Worm (Caenorhabditis elegans) whole organism, L4 larva: ENCODE measurements around the gene srx-119.
"Not testable (repeated sequence)": the region's sequence is repeated elsewhere in the genome, so short reads cannot be mapped to it uniquely, and the experiment has no call there.

Experiments
- F26F4.8 ChIP-seq: fragments of 200-800 bp; sonication (Bioruptor generic); conservative IDR thresholded peaks from 2 replicates; pipeline ENCODE4 v1.3.6; 2022; ENCODE audit warnings: missing genetic modification characterization, missing compliant biosample characterization
- R02D3.7 ChIP-seq: fragments of 150-350 bp; sonication (generic microtip); optimal IDR thresholded peaks from 3 replicates; lab custom pipeline; 2014; ENCODE audit warnings: missing biosample characterization, missing genetic modification characterization
- Y5F2A.4 ChIP-seq: fragments of 200-800 bp; sonication (Bioruptor generic); optimal IDR thresholded peaks from 2 replicates; lab custom pipeline; 2018; ENCODE audit warnings: mild to moderate bottlenecking, missing genetic modification characterization, missing compliant biosample characterization
- Y75B8A.6 ChIP-seq: fragments of 200-800 bp; sonication (Bioruptor generic); IDR thresholded peaks from 2 replicates; pipeline ENCODE4 v1.3.6; 2022; ENCODE audit warnings: missing genetic modification reagents, missing genetic modification characterization, missing compliant biosample characterization
- ama-1 ChIP-seq: fragments of 150-350 bp; optimal IDR thresholded peaks from 2 replicates; lab custom pipeline; 2014; ENCODE audit warnings: inconsistent platforms, mixed read lengths
- ces-1 ChIP-seq: fragments of 150-350 bp; sonication (generic microtip); optimal IDR thresholded peaks from 4 replicates; lab custom pipeline; 2014; ENCODE audit warnings: missing biosample characterization, missing genetic modification reagents, missing genetic modification characterization
- daf-12 ChIP-seq: fragments of 150-350 bp; optimal IDR thresholded peaks from 2 replicates; lab custom pipeline; 2014; ENCODE audit warnings: missing biosample characterization, missing genetic modification reagents, missing genetic modification characterization
- dmd-6 ChIP-seq: fragments of 200-800 bp; sonication (Bioruptor generic); IDR thresholded peaks from 2 replicates; pipeline ENCODE4 v1.3.6; 2022; ENCODE audit warnings: missing genetic modification reagents, missing genetic modification characterization, missing compliant biosample characterization
- dpl-1 ChIP-seq: fragments of 150-350 bp; optimal IDR thresholded peaks from 2 replicates; lab custom pipeline; 2014; ENCODE audit warnings: missing biosample characterization, missing genetic modification reagents, missing genetic modification characterization
- egl-27 ChIP-seq: sonication (generic microtip); optimal IDR thresholded peaks from 3 replicates; lab custom pipeline; 2017; ENCODE audit warnings: missing biosample characterization, missing genetic modification reagents, missing genetic modification characterization
- egl-43 ChIP-seq: fragments of 200-800 bp; sonication (Bioruptor generic); IDR thresholded peaks from 2 replicates; pipeline ENCODE4 v1.3.6; 2022; ENCODE audit warnings: missing genetic modification reagents, missing genetic modification characterization, missing compliant biosample characterization
- hlh-11 ChIP-seq: fragments of 200-800 bp; sonication (Bioruptor generic); optimal IDR thresholded peaks from 2 replicates; lab custom pipeline; 2018; ENCODE audit warnings: mild to moderate bottlenecking, missing genetic modification characterization, missing compliant biosample characterization
- lin-1 ChIP-seq: fragments of 200-800 bp; sonication (Bioruptor generic); IDR thresholded peaks from 2 replicates; pipeline ENCODE4 v1.3.6; 2022; ENCODE audit warnings: missing genetic modification reagents, missing genetic modification characterization, missing compliant biosample characterization
- lin-29 ChIP-seq: fragments of 200-800 bp; sonication (Bioruptor generic); IDR thresholded peaks from 2 replicates; pipeline ENCODE4 v1.3.6; 2022; ENCODE audit warnings: missing genetic modification reagents, missing genetic modification characterization, missing compliant biosample characterization
- mxl-3 ChIP-seq: fragments of 200-800 bp; sonication (Bioruptor generic); optimal IDR thresholded peaks from 2 replicates; lab custom pipeline; 2018; ENCODE audit warnings: mild to moderate bottlenecking, missing genetic modification characterization, missing compliant biosample characterization
- nhr-102 ChIP-seq: sonication (generic microtip); optimal IDR thresholded peaks from 2 replicates; lab custom pipeline; 2016; ENCODE audit warnings: mild to moderate bottlenecking, missing genetic modification characterization, moderate library complexity, missing compliant biosample characterization
- nhr-28 ChIP-seq: fragments of 150-350 bp; optimal IDR thresholded peaks from 2 replicates; lab custom pipeline; 2014; ENCODE audit warnings: missing biosample characterization, missing genetic modification characterization
- nhr-77 ChIP-seq: fragments of 150-350 bp; optimal IDR thresholded peaks from 2 replicates; lab custom pipeline; 2014; ENCODE audit warnings: missing biosample characterization, missing genetic modification characterization
- php-3 ChIP-seq: fragments of 200-800 bp; sonication (Bioruptor generic); IDR thresholded peaks from 2 replicates; pipeline ENCODE4 v1.3.6; 2022; ENCODE audit warnings: missing genetic modification reagents, missing genetic modification characterization, missing compliant biosample characterization
- saeg-2 ChIP-seq: fragments of 200-800 bp; sonication (Bioruptor generic); IDR thresholded peaks from 2 replicates; pipeline ENCODE4 v1.3.6; 2022; ENCODE audit warnings: missing genetic modification reagents, missing genetic modification characterization, missing compliant biosample characterization
- set-16 ChIP-seq: fragments of 200-800 bp; sonication (Bioruptor generic); IDR thresholded peaks from 2 replicates; pipeline ENCODE4 v1.3.6; 2022; ENCODE audit warnings: missing genetic modification reagents, missing genetic modification characterization, missing compliant biosample characterization
- snpc-4 ChIP-seq: fragments of 150-350 bp; optimal IDR thresholded peaks from 2 replicates; lab custom pipeline; 2014; ENCODE audit warnings: missing biosample characterization, missing genetic modification characterization
- unc-130 ChIP-seq: sonication (generic microtip); optimal IDR thresholded peaks from 2 replicates; lab custom pipeline; 2016; ENCODE audit warnings: missing genetic modification reagents, missing genetic modification characterization, missing compliant biosample characterization
- unc-62 ChIP-seq, 3 experiments: fragments of 150-350 bp in 1 of 3; sonication (generic microtip); optimal IDR thresholded peaks in 2 of 3; peaks in 1 of 3; 1 replicate in 1 of 3; 2 replicates in 2 of 3; lab custom pipeline; 2014 to 2017; ENCODE audit warnings: missing biosample characterization in 3 of 3, missing genetic modification characterization in 3 of 3, missing genetic modification reagents in 3 of 3, missing genotype in 1 of 3
- zfp-2 ChIP-seq: sonication (generic microtip); optimal IDR thresholded peaks from 2 replicates; lab custom pipeline; 2016; ENCODE audit warnings: mild to moderate bottlenecking, missing genetic modification characterization, missing compliant biosample characterization
- zfp-3 ChIP-seq: fragments of 200-800 bp; sonication (Bioruptor generic); conservative IDR thresholded peaks from 2 replicates; pipeline ENCODE4 v1.3.6; 2022; ENCODE audit warnings: missing genetic modification reagents, missing genetic modification characterization, missing compliant biosample characterization
- zip-11 ChIP-seq: fragments of 200-800 bp; sonication (Bioruptor generic); IDR thresholded peaks from 2 replicates; pipeline ENCODE4 v1.3.6; 2022; ENCODE audit warnings: missing genetic modification characterization, missing compliant biosample characterization
- ztf-11 ChIP-seq: fragments of 150-350 bp; optimal IDR thresholded peaks from 2 replicates; lab custom pipeline; 2014; ENCODE audit warnings: missing biosample characterization, missing genetic modification characterization

The srx-119 gene

ce11 chrII:12518809-12519344, 9.2 kb upstream of the srx-119 start, which contains the start of gene srh-70 (continued):
- TF ChIP-seq lin-1 (GFP tag; lab: Robert Waterston, UW) (peak; percentile 49; the same call in 1 of the 2 replicates), daf-12 (tag; lab: Kevin White, UChicago) (no peak), egl-27 (tag; lab: Kevin White, UChicago) (no peak), set-16 (GFP tag; lab: Robert Waterston, UW) (peak; percentile 69)

DNA sequence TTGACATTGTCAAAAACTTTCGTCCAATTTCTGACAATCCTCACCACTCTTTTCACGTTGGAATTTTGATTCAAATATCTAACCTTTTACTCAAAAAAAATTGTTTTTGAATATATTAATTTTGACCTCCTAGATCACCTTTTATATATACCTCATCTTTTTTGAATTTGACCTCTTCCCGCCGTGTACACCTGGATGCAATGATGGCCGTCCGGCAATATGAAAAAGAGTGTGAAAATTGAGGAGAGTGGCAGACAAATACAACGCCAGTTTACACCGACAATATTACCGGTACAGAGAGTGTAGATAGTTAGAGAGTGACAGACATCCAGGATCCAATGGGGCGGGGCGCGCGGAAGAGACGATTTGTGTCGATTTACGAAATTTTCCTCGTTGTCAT, 8.4 kb upstream of the srx-119 start, which contains the start of gene ceh-99:
Gene ceh-99 (plus strand): TSS at position 366 of the 400 bp plus-strand sequence.
- TF ChIP-seq Y5F2A.4 (GFP tag; lab: Kevin White, UChicago) (no peak), php-3 (GFP tag; lab: Robert Waterston, UW) (no peak), zip-11 (no peak), Y75B8A.6 (no peak), unc-62 (GFP tag; optimal IDR thresholded peaks at IDR 0.05 in 1 of 2; lab: Kevin White, UChicago) (no peak), unc-62 (tag; optimal IDR thresholded peaks at IDR 0.05; lab: Kevin White, UChicago) (no peak)

DNA sequence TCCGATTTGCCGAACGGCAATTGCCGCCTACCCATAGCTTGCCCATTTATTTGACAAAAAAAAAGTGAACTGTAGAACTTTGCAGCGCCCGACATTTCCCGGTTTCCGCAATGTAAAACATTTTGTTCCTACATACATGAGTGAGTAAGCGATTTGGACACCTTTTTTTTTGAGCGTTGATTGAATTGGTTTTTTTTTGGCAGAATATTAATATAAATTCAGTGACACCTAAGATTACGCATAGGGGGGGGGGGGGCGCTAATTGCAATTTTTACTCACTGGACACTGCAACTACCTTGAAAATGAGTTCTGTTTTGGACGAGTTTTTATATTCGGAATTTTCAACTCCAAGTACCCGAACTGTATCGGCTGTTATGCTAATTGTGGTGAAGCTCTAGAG, 2.5 kb upstream of the srx-119 start, which contains the start of gene srx-118:
Gene srx-118 (plus strand): TSS at position 301 of the 400 bp plus-strand sequence.
- TF ChIP-seq nhr-77 (no peak), dmd-6 (no peak), F26F4.8 (GFP tag; lab: Robert Waterston, UW) (no peak), nhr-28 (tag; lab: Kevin White, UChicago) (no peak), zfp-2 (tag; lab: Kevin White, UChicago) (no peak), ces-1 (GFP tag; lab: Kevin White, UChicago) (no peak), ama-1 (no peak), set-16 (GFP tag; lab: Robert Waterston, UW) (no peak), Y75B8A.6 (no peak), nhr-102 (no peak), lin-29 (no peak), unc-130 (GFP tag; lab: Kevin White, UChicago) (no peak), saeg-2 (GFP tag; lab: Robert Waterston, UW) (no peak), hlh-11 (no peak)

ce11 chrII:12530958-12531357, 2.9 kb downstream of the srx-119 start, which contains the start of gene srx-120:
Gene srx-120 (plus strand): TSS chrII:12531258.
- TF ChIP-seq unc-130 (GFP tag; lab: Kevin White, UChicago): no peak
- TF ChIP-seq nhr-77: no peak

DNA sequence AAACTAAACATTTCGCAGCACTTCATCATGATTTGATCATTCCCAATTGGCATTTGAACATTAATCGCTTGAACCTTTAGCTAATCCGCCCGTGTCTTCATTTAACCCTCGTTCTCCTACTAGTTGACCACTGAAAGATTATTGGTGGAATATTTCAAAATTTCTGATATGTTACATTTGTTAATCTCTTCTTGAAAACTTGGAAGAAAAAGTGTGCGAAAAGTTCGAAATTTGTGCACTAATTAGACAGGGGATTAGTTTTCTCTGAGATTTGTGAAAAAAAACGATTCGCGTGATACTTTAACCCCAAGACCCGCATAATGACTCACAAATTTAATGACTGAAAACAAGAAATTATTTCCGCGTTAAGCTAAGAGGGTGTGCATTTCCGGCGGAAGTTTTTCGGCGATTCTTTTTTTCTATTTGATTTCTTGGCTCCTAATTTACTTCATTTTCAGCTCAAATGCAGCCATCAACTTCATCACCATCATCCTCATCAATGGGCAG, 7.3 kb downstream of the srx-119 start, which contains the start of gene nimk-1:
Gene nimk-1 (plus strand): TSS at position 457 of the 507 bp plus-strand sequence.
- no peak for TF ChIP-seq nhr-77
- no peak for TF ChIP-seq daf-12 (tag; lab: Kevin White, UChicago)
- no peak for TF ChIP-seq snpc-4 (tag; lab: Kevin White, UChicago)
- no peak for TF ChIP-seq dpl-1
- TF ChIP-seq Y75B8A.6: no peak
- no peak for TF ChIP-seq ztf-11 (tag; lab: Kevin White, UChicago)
- TF ChIP-seq zfp-3 (GFP tag; lab: Robert Waterston, UW): no peak

- not testable (repeated sequence) for TF ChIP-seq R02D3.7 (tag; lab: Kevin White, UChicago); mxl-3 (GFP tag; lab: Kevin White, UChicago); unc-62 (GFP tag; optimal IDR thresholded peaks at IDR 0.05 in 1 of 2; lab: Kevin White, UChicago); unc-62 (tag; optimal IDR thresholded peaks at IDR 0.05; lab: Kevin White, UChicago)
Observed at ce11 chrII:12536203-12536602, 8.2 kb downstream of the srx-119 start, which contains the start of gene F49C5.3. Gene F49C5.3 (plus strand): TSS chrII:12536503.

DNA sequence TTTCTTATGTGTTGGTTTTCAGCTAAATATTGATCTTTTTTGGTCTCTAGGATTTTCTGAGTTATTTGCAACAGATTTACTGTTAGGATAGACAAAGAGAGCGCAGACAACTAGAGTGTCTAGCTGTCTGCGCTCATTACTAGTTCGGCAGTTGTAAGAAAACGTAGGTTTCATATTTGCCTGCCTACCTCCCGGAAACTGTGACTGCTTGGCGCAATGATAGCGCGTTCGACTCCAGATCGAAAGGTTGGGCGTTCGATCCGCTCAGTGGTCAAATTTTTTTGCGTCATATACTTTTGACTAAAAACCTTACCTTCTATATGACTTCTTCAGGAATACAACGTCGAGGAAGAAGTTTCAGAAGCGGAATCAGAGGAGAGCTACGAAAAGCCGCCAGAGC, 11.3 kb downstream of the srx-119 start:
- TF ChIP-seq mxl-3 (GFP tag; lab: Kevin White, UChicago): no peak
- peak; percentile 42; the same call in 1 of the 2 replicates for TF ChIP-seq egl-43
- peak in 1 of 2 experiments; percentile 89 for TF ChIP-seq unc-62 (GFP tag; optimal IDR thresholded peaks at IDR 0.05 in 1 of 2; lab: Kevin White, UChicago)
- no peak for TF ChIP-seq unc-62 (tag; optimal IDR thresholded peaks at IDR 0.05; lab: Kevin White, UChicago)
